Worm (Caenorhabditis elegans) whole organism, L3 larva: Measurements from ENCODE around the gene egl-23.

Experiments used
- aly-2 ChIP-seq: fragments of 150-350 bp; optimal IDR thresholded peaks from 2 replicates; lab custom pipeline; 2014; ENCODE audit warnings: missing biosample characterization, missing genetic modification characterization
- ama-1 ChIP-seq: fragments of 150-350 bp; optimal IDR thresholded peaks from 2 replicates; lab custom pipeline; 2018
- lin-39 ChIP-seq: fragments of 150-350 bp; optimal IDR thresholded peaks from 2 replicates; lab custom pipeline; 2018; ENCODE audit warnings: missing biosample characterization, missing genetic modification reagents, missing genetic modification characterization
- mdl-1 ChIP-seq: fragments of 150-350 bp; optimal IDR thresholded peaks from 2 replicates; lab custom pipeline; 2014; ENCODE audit warnings: missing biosample characterization, missing genetic modification characterization
- nfya-1 ChIP-seq: sonication (generic microtip); optimal IDR thresholded peaks from 2 replicates; lab custom pipeline; 2017; ENCODE audit warnings: missing genetic modification characterization, mild to moderate bottlenecking, missing compliant biosample characterization, antibody characterized with exemption, moderate library complexity; ENCODE audit not compliant: insufficient read depth
- nhr-11 ChIP-seq: fragments of 150-350 bp; optimal IDR thresholded peaks from 2 replicates; lab custom pipeline; 2014; ENCODE audit warnings: missing biosample characterization, missing genetic modification characterization
- nhr-12 ChIP-seq: fragments of 150-350 bp; optimal IDR thresholded peaks from 2 replicates; lab custom pipeline; 2014; ENCODE audit warnings: missing biosample characterization, missing genetic modification characterization
- nhr-23 ChIP-seq: fragments of 150-350 bp; optimal IDR thresholded peaks from 2 replicates; lab custom pipeline; 2014; ENCODE audit warnings: missing biosample characterization, missing genetic modification reagents, missing genetic modification characterization
- nhr-25 ChIP-seq: sonication (generic microtip); optimal IDR thresholded peaks from 2 replicates; lab custom pipeline; 2017; ENCODE audit warnings: missing biosample characterization, missing genetic modification characterization
- nhr-43 ChIP-seq: sonication (generic microtip); optimal IDR thresholded peaks from 2 replicates; lab custom pipeline; 2016; ENCODE audit warnings: mild to moderate bottlenecking, missing genetic modification characterization, missing compliant biosample characterization; ENCODE audit not compliant: poor library complexity, severe bottlenecking
- nhr-67 ChIP-seq: fragments of 150-350 bp; optimal IDR thresholded peaks from 2 replicates; lab custom pipeline; 2014; ENCODE audit warnings: missing biosample characterization, missing genetic modification characterization
- nhr-77 ChIP-seq: fragments of 150-350 bp; optimal IDR thresholded peaks from 2 replicates; lab custom pipeline; 2014; ENCODE audit warnings: missing biosample characterization, missing genetic modification characterization
- snpc-4 ChIP-seq: fragments of 150-350 bp; optimal IDR thresholded peaks from 2 replicates; lab custom pipeline; 2014; ENCODE audit warnings: missing biosample characterization, missing genetic modification characterization

- no peak for TF ChIP-seq nhr-12
- no peak for TF ChIP-seq nfya-1 (tag; lab: Kevin White, UChicago)
- TF ChIP-seq aly-2 = no peak
- no peak for TF ChIP-seq ama-1 (lab: Kevin White, UChicago)
- no peak for TF ChIP-seq nhr-77 (tag; lab: Kevin White, UChicago)
- no peak for TF ChIP-seq nhr-23
- TF ChIP-seq lin-39 (tag; lab: Kevin White, UChicago) = no peak
- TF ChIP-seq nhr-25 = no peak
- no peak for TF ChIP-seq nhr-43 (tag; lab: Kevin White, UChicago)
- TF ChIP-seq snpc-4 (tag; lab: Kevin White, UChicago) = no peak
- no peak for TF ChIP-seq nhr-11 (tag; lab: Kevin White, UChicago)
- no peak for TF ChIP-seq mdl-1 (tag; lab: Kevin White, UChicago)
- no peak for TF ChIP-seq nhr-67
These were observed 31.0 kb downstream of the egl-23 start, which contains the start of the genes irld-56 and irld-55 for ce11 chrIV:14019883-14020282.
